Worm (Caenorhabditis elegans) whole organism, dauer: ENCODE data around the gene R02D5.10.
"Not testable (repeated sequence)": the region's sequence is repeated elsewhere in the genome, so short reads cannot be mapped to it uniquely, and the experiment has no call there.

Experiments
- unc-62 ChIP-seq: sonication (generic microtip); optimal IDR thresholded peaks from 2 replicates; lab custom pipeline; 2017; ENCODE audit warnings: missing biosample characterization, missing genetic modification reagents, missing genetic modification characterization

The R02D5.10 gene

ce11 chrV:14481987-14482386 is at the start of gene R02D5.10:
R02D5.10 (plus strand) TSS chrV:14482287.
- TF ChIP-seq unc-62, result no peak

- no peak for TF ChIP-seq unc-62
Observed at ce11 chrV:14433584-14433983, 48.5 kb upstream of the R02D5.10 start.

- no peak for TF ChIP-seq unc-62
Observed at ce11 chrV:14436195-14436594, 45.9 kb upstream of the R02D5.10 start.

- TF ChIP-seq unc-62, result no peak
Observed at ce11 chrV:14437355-14437754, 44.7 kb upstream of the R02D5.10 start.

- no peak for TF ChIP-seq unc-62
Observed at ce11 chrV:14438099-14438739, 43.9 kb upstream of the R02D5.10 start.

- no peak for TF ChIP-seq unc-62
Observed at ce11 chrV:14439236-14439635, 42.9 kb upstream of the R02D5.10 start.

ce11 chrV:14440841-14441240 is 41.2 kb upstream of the R02D5.10 start, which contains the start of gene F23B12.4:
F23B12.4 (plus strand) TSS chrV:14441141.
- TF ChIP-seq unc-62, result no peak

- no peak for TF ChIP-seq unc-62
Observed at ce11 chrV:14446453-14446852, 35.6 kb upstream of the R02D5.10 start.

- no peak for TF ChIP-seq unc-62
Observed at ce11 chrV:14447240-14447763, 34.8 kb upstream of the R02D5.10 start, which contains the start of the genes dlat-1 and fntb-1. dlat-1 (minus strand) TSS chrV:14447290. fntb-1 (plus strand) TSS chrV:14447651.

ce11 chrV:14448669-14449068 is 33.4 kb upstream of the R02D5.10 start:
- TF ChIP-seq unc-62, result no peak

- no peak for TF ChIP-seq unc-62
Observed at ce11 chrV:14449397-14449796, 32.7 kb upstream of the R02D5.10 start, which contains the start of gene F23B12.7. F23B12.7 (plus strand) TSS chrV:14449697.

- TF ChIP-seq unc-62, result no peak
Observed at ce11 chrV:14456626-14457025, 25.5 kb upstream of the R02D5.10 start, which contains the start of gene bmk-1. bmk-1 (minus strand) TSS chrV:14456984.

- TF ChIP-seq unc-62, result no peak
Observed at ce11 chrV:14457070-14457469, 25.0 kb upstream of the R02D5.10 start, which contains the start of gene coh-3. coh-3 (plus strand) TSS chrV:14457422.

ce11 chrV:14460122-14460521 is 22.0 kb upstream of the R02D5.10 start:
- no peak for TF ChIP-seq unc-62

- TF ChIP-seq unc-62, result no peak
Observed at ce11 chrV:14460615-14461102, 21.4 kb upstream of the R02D5.10 start, which contains the start of gene F08H9.2. F08H9.2 (plus strand) TSS chrV:14460665.

ce11 chrV:14462653-14463052 is 19.4 kb upstream of the R02D5.10 start:
- TF ChIP-seq unc-62, result no peak

- not testable (repeated sequence) for TF ChIP-seq unc-62
Observed at ce11 chrV:14463087-14463486, 19.0 kb upstream of the R02D5.10 start, which contains the start of gene F08H9.3. F08H9.3 (minus strand) TSS chrV:14463338.

ce11 chrV:14464368-14464767 is 17.7 kb upstream of the R02D5.10 start, which contains the start of gene F08H9.4:
F08H9.4 (minus strand) TSS chrV:14464428.
- TF ChIP-seq unc-62, result no peak
